Worm (Caenorhabditis elegans): ENCODE results near the gene R13A5.10.
A peak's percentile ranks its signal among the peaks of the same experiment; 100 is the strongest.

R13A5.10 gene

DNA sequence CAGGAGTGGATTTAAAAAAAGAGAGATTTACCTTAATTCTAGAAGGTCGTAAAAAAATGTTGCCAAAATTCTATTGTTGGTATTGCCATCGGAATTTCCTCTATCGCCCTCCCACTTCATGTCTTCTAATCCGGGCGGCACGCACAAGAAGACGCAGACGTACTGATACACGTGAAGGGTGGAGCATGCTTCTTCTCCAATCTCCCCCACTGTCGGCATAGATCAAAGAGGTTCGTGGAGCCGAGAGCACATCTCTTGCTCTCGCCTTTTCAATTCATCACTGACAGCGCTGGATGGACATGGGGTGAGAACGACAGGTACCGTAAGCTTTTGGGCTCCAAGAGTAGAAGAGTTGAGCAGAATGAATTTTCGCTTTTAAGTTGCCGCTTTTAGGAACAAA, 46.2 kb downstream of the R13A5.10 start, which contains the start of gene lin-39:
TSS of gene lin-39 (minus strand) at position 74 of the 400 bp plus-strand sequence.
- TF ChIP-seq lin-29 (GFP tag; IDR thresholded peaks at IDR 0.05) = no peak
- TF ChIP-seq mdl-1 (tag; optimal IDR thresholded peaks at IDR 0.05) = peak in 1 of 2 experiments; percentile 22
- no peak for TF ChIP-seq mep-1 (tag; optimal IDR thresholded peaks at IDR 0.05)

DNA sequence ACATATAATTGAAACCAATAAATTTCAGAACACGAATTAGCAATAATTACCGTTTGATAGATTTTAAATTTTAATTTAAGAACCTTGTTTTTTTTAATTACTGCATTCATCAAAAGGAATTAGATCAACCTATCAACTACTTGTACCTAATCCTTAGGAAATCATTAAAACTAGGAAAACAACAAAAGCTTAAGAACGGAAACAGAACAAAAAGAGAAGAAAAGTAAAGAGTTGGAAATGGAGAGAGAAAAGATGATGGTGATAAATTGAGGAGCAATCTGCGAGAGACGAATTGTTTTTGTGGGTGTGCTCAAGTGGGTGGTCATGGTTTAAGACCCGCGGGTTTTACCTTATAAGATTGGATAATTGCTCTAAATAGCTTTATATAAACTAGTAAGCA, 47.4 kb downstream of the R13A5.10 start:
- TF ChIP-seq mdt-29 (GFP tag; IDR thresholded peaks at IDR 0.05) (no peak), tra-1 (GFP tag; IDR thresholded peaks at IDR 0.05) (no peak), ceh-62 (tag; optimal IDR thresholded peaks at IDR 0.05) (no peak), nhr-48 (tag; optimal IDR thresholded peaks at IDR 0.05) (no peak)

DNA sequence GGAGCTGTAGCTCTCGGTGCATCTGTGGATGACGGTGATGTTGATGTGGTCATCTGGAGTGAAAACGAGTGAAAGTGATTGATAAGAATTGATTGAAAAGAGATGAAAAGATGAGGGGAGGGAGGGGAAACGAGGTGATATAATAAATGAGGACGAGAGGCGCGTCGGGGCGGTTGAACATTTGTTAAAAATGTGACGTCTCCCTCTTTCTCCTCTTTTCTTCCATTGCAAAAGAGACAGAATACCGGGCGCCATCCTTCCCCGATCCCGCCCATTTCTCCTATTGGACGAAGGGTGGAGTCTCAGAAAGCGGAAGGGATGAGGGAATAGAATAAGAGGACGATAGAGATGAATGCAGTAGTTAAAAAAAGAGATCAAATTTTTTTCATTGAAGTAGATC, 48.1 kb downstream of the R13A5.10 start:
- TF ChIP-seq duxl-1 (tag; optimal IDR thresholded peaks at IDR 0.05; ENCODE audit: poor library complexity) = peak; percentile 56
- TF ChIP-seq mxl-3 (GFP tag; optimal IDR thresholded peaks at IDR 0.05) = peak; percentile 11
- peak; percentile 51; the same call in 1 of the 2 replicates for TF ChIP-seq ceh-20 (GFP tag; IDR thresholded peaks at IDR 0.05)
- TF ChIP-seq lsy-2 (tag; optimal IDR thresholded peaks at IDR 0.05) = peak in 1 of 2 experiments; percentile 76
- TF ChIP-seq Y5F2A.4 (GFP tag; optimal IDR thresholded peaks at IDR 0.05) = no peak
- TF ChIP-seq tra-1 (GFP tag; IDR thresholded peaks at IDR 0.05) = peak; percentile 60; the same call in 1 of the 2 replicates
- no peak for TF ChIP-seq hlh-30 (tag; optimal IDR thresholded peaks at IDR 0.05; ENCODE audit: insufficient read depth)
- TF ChIP-seq lim-7 (GFP tag; IDR thresholded peaks at IDR 0.05) = no peak
- peak in 1 of 2 experiments; percentile 100 for TF ChIP-seq unc-62 (GFP tag; optimal IDR thresholded peaks at IDR 0.05 in 1 of 2)
- no peak for TF ChIP-seq unc-62 (tag; optimal IDR thresholded peaks at IDR 0.05)
- TF ChIP-seq mep-1 (tag; optimal IDR thresholded peaks at IDR 0.05) = peak; percentile 10
- TF ChIP-seq aha-1 (tag) = peak; percentile 30

DNA sequence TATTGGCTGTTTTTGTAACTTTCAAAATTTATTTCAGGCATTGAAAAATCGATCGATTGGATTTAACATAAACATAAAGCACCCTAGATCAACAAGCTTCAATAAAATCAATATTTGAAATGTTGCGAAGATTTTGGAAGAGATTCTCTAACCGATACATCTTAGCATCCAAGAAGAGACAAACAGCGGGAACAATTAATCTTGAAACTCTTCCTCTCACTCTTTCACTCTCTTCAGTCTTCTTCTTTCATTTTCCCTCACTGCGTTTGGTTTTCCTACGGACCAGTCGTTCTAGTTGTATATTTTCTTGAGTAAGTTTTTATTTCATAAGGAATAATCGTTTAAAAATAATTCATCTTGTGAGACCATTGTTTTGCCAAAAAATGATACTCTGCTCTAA, 49.8 kb downstream of the R13A5.10 start:
- TF ChIP-seq unc-130 (GFP tag; optimal IDR thresholded peaks at IDR 0.05) (no peak), php-3 (GFP tag; IDR thresholded peaks at IDR 0.05) (no peak), dve-1 (tag; optimal IDR thresholded peaks at IDR 0.05; ENCODE audit: insufficient read depth) (no peak), ceh-28 (tag; optimal IDR thresholded peaks at IDR 0.05) (peak; percentile 14), pha-4 (GFP tag; IDR thresholded peaks at IDR 0.05) (no peak), pha-4 (tag; optimal IDR thresholded peaks at IDR 0.05) (no peak), snpc-1.2 (GFP tag; IDR thresholded peaks at IDR 0.05) (no peak), Y105C5A.15 (GFP tag; IDR thresholded peaks at IDR 0.05) (no peak), skn-1 (tag; optimal IDR thresholded peaks at IDR 0.05) (no peak), sdz-12 (GFP tag; optimal IDR thresholded peaks at IDR 0.05) (no peak), unc-62 (GFP tag; optimal IDR thresholded peaks at IDR 0.05 in 1 of 2) (peak in 1 of 2 experiments; percentile 66), unc-62 (tag; optimal IDR thresholded peaks at IDR 0.05) (no peak)

Data from whole organism, L4 larva.